Worm (Caenorhabditis elegans) whole organism, L1 larva: Measurements from ENCODE around the gene nspg-5.

Experiments
- C16A3.4 ChIP-seq: fragments of 150-350 bp; optimal IDR thresholded peaks from 2 replicates; lab custom pipeline; 2014; ENCODE audit warnings: missing biosample characterization, missing genetic modification characterization
- Y116A8C.19 ChIP-seq: sonication (generic microtip); optimal IDR thresholded peaks from 2 replicates; lab custom pipeline; 2016; ENCODE audit warnings: missing compliant biosample characterization, missing genetic modification characterization, borderline replicate concordance
- alr-1 ChIP-seq: fragments of 200-800 bp; sonication (Bioruptor generic); optimal IDR thresholded peaks from 2 replicates; lab custom pipeline; 2018; ENCODE audit warnings: borderline replicate concordance, mild to moderate bottlenecking, missing genetic modification characterization, missing compliant biosample characterization
- aly-2 ChIP-seq: fragments of 150-350 bp; optimal IDR thresholded peaks from 2 replicates; lab custom pipeline; 2014; ENCODE audit warnings: missing biosample characterization, missing genetic modification characterization
- ceh-82 ChIP-seq, 3 experiments: fragments of 150-350 bp in 1 of 3; sonication (generic microtip) in 2 of 3; optimal IDR thresholded peaks; 2 replicates each; lab custom pipeline; 2014 to 2017; ENCODE audit warnings: missing biosample characterization in 3 of 3, missing genetic modification characterization in 3 of 3
- ceh-90 ChIP-seq: sonication (generic microtip); optimal IDR thresholded peaks from 2 replicates; lab custom pipeline; 2016; ENCODE audit warnings: missing genetic modification characterization, missing compliant biosample characterization
- dpl-1 ChIP-seq, 3 experiments: fragments of 150-350 bp in 2 of 3; sonication (generic microtip) in 1 of 3; optimal IDR thresholded peaks; 2 replicates each; lab custom pipeline; 2014 to 2017; ENCODE audit warnings: missing biosample characterization in 3 of 3, missing genetic modification characterization in 3 of 3, missing genetic modification reagents in 3 of 3
- efl-1 ChIP-seq, 4 experiments: fragments of 150-350 bp; optimal IDR thresholded peaks in 3 of 4; peaks in 1 of 4; 1 replicate in 1 of 4; 2 replicates in 3 of 4; lab custom pipeline; 2014; ENCODE audit warnings: missing biosample characterization in 2 of 4, missing genetic modification characterization in 2 of 4, missing genetic modification reagents in 2 of 4
- egl-27 ChIP-seq, 2 experiments: fragments of 150-350 bp in 1 of 2; sonication (generic microtip); optimal IDR thresholded peaks; 3 replicates each; lab custom pipeline; 2017 to 2018; ENCODE audit warnings: missing biosample characterization in 2 of 2, missing genetic modification characterization in 2 of 2, missing genetic modification reagents in 2 of 2
- elt-2 ChIP-seq: sonication (generic microtip); optimal IDR thresholded peaks from 2 replicates; lab custom pipeline; 2016; ENCODE audit warnings: missing genetic modification characterization, mild to moderate bottlenecking, inconsistent platforms, missing compliant biosample characterization, missing genetic modification reagents
- elt-3 ChIP-seq, 6 experiments: fragments of 150-350 bp in 1 of 6; sonication (generic microtip); optimal IDR thresholded peaks; 2 replicates each; lab custom pipeline; 2017 to 2018; ENCODE audit warnings: missing biosample characterization in 6 of 6, missing genetic modification characterization in 6 of 6, inconsistent platforms in 1 of 6
- fkh-4 ChIP-seq: sonication (generic microtip); optimal IDR thresholded peaks from 2 replicates; lab custom pipeline; 2016; ENCODE audit warnings: missing compliant biosample characterization, missing genetic modification characterization, borderline replicate concordance
- fkh-8 ChIP-seq: sonication (generic microtip); optimal IDR thresholded peaks from 2 replicates; lab custom pipeline; 2016; ENCODE audit warnings: mild to moderate bottlenecking, missing genetic modification characterization, missing compliant biosample characterization
- grh-1 ChIP-seq: fragments of 200-800 bp; sonication (Bioruptor generic); IDR thresholded peaks from 2 replicates; pipeline ENCODE4 v1.3.6; 2022; ENCODE audit warnings: missing genetic modification reagents, missing genetic modification characterization, missing compliant biosample characterization
- hpl-2 ChIP-seq: fragments of 150-350 bp; optimal IDR thresholded peaks from 2 replicates; lab custom pipeline; 2014; ENCODE audit warnings: missing biosample characterization, missing genetic modification reagents, missing genetic modification characterization
- isw-1 ChIP-seq: fragments of 200-800 bp; sonication (Bioruptor generic); IDR thresholded peaks from 2 replicates; pipeline ENCODE4 v1.3.6; 2022; ENCODE audit warnings: missing genetic modification characterization, missing compliant biosample characterization
- lin-13 ChIP-seq: fragments of 150-350 bp; optimal IDR thresholded peaks from 2 replicates; lab custom pipeline; 2014; ENCODE audit warnings: missing biosample characterization, missing genetic modification reagents, missing genetic modification characterization
- lin-15B ChIP-seq: fragments of 150-350 bp; sonication (generic microtip); optimal IDR thresholded peaks from 3 replicates; lab custom pipeline; 2014; ENCODE audit warnings: missing biosample characterization, missing genetic modification characterization
- lin-39 ChIP-seq: fragments of 150-350 bp; optimal IDR thresholded peaks from 2 replicates; lab custom pipeline; 2014; ENCODE audit warnings: missing biosample characterization, missing genetic modification reagents, missing genetic modification characterization
- lsy-2 ChIP-seq, 2 experiments: fragments of 150-350 bp; optimal IDR thresholded peaks; 2 replicates each; lab custom pipeline; 2014; ENCODE audit warnings: missing biosample characterization in 2 of 2, missing genetic modification characterization in 2 of 2
- mab-9 ChIP-seq: fragments of 200-800 bp; sonication (Bioruptor generic); IDR thresholded peaks from 2 replicates; pipeline ENCODE4 v1.3.6; 2022; ENCODE audit warnings: missing genetic modification reagents, missing genetic modification characterization, missing compliant biosample characterization
- nhr-71 ChIP-seq: sonication (generic microtip); optimal IDR thresholded peaks from 2 replicates; lab custom pipeline; 2016; ENCODE audit warnings: mild to moderate bottlenecking, missing genetic modification characterization, moderate library complexity, missing compliant biosample characterization
- nhr-76 ChIP-seq: sonication (generic microtip); optimal IDR thresholded peaks from 2 replicates; lab custom pipeline; 2017; ENCODE audit warnings: missing biosample characterization, missing genetic modification characterization
- nhr-77 ChIP-seq: fragments of 150-350 bp; optimal IDR thresholded peaks from 2 replicates; lab custom pipeline; 2014; ENCODE audit warnings: missing biosample characterization, missing genetic modification characterization
- pag-3 ChIP-seq: sonication (generic microtip); optimal IDR thresholded peaks from 2 replicates; lab custom pipeline; 2017; ENCODE audit warnings: missing genetic modification characterization, mild to moderate bottlenecking, missing compliant biosample characterization, antibody characterized with exemption, borderline replicate concordance; ENCODE audit not compliant: insufficient read depth
- sptf-1 ChIP-seq: fragments of 150-350 bp; optimal IDR thresholded peaks from 2 replicates; lab custom pipeline; 2014; ENCODE audit warnings: missing biosample characterization, missing genetic modification characterization
- tlp-1 ChIP-seq: fragments of 150-350 bp; optimal IDR thresholded peaks from 2 replicates; lab custom pipeline; 2014; ENCODE audit warnings: missing biosample characterization, missing genetic modification characterization
- unc-130 ChIP-seq: fragments of 150-350 bp; optimal IDR thresholded peaks from 2 replicates; lab custom pipeline; 2017; ENCODE audit warnings: missing biosample characterization, missing genetic modification characterization, inconsistent platforms
- unc-30 ChIP-seq: sonication (generic microtip); optimal IDR thresholded peaks from 2 replicates; lab custom pipeline; 2017; ENCODE audit warnings: missing biosample characterization, missing genetic modification characterization
- xbp-1 ChIP-seq: sonication (generic microtip); optimal IDR thresholded peaks from 2 replicates; lab custom pipeline; 2016; ENCODE audit warnings: missing genetic modification characterization, missing compliant biosample characterization
- zag-1 ChIP-seq: fragments of 150-350 bp; optimal IDR thresholded peaks from 2 replicates; lab custom pipeline; 2014; ENCODE audit warnings: missing biosample characterization, missing genetic modification characterization
- ztf-4 ChIP-seq: fragments of 150-350 bp; optimal IDR thresholded peaks from 2 replicates; lab custom pipeline; 2014; ENCODE audit warnings: missing biosample characterization, missing genetic modification characterization

nspg-5 gene

ce11 chrX:2975421-2975820 lies 6.4 kb upstream of the nspg-5 start (continued):
- TF ChIP-seq pag-3 (tag; lab: Kevin White, UChicago) (peak; percentile 8), isw-1 (no peak), nhr-71 (tag; lab: Kevin White, UChicago) (peak; percentile 56), fkh-4 (tag; lab: Kevin White, UChicago) (no peak), egl-27 (tag; optimal IDR thresholded peaks at IDR 0.05; lab: Kevin White, UChicago) (no peak), zag-1 (no peak), dpl-1 (GFP tag; optimal IDR thresholded peaks at IDR 0.05; lab: Kevin White, UChicago) (no peak), ceh-90 (tag; lab: Kevin White, UChicago) (no peak), lin-13 (GFP tag; lab: Kevin White, UChicago) (no peak), lin-39 (tag; lab: Kevin White, UChicago) (no peak), Y116A8C.19 (no peak), ceh-82 (tag; optimal IDR thresholded peaks at IDR 0.05; lab: Kevin White, UChicago) (no peak)

- TF ChIP-seq unc-30 (tag; lab: Kevin White, UChicago) = no peak
- TF ChIP-seq ztf-4 (tag; lab: Kevin White, UChicago) = no peak
Measured at ce11 chrX:2976148-2976547, 5.7 kb upstream of the nspg-5 start, which contains the start of gene aakg-3. Gene aakg-3, plus strand, starts transcription at chrX:2976448.

- TF ChIP-seq tlp-1 = no peak
- no peak for TF ChIP-seq ceh-90 (tag; lab: Kevin White, UChicago)
- TF ChIP-seq lsy-2 (tag; optimal IDR thresholded peaks at IDR 0.05; lab: Kevin White, UChicago) = no peak
- no peak for TF ChIP-seq nhr-77 (tag; lab: Kevin White, UChicago)
- no peak for TF ChIP-seq aly-2 (tag; lab: Kevin White, UChicago)
- no peak for TF ChIP-seq nhr-76
- TF ChIP-seq elt-2 (tag; lab: Kevin White, UChicago) = no peak
- TF ChIP-seq elt-3 (tag; optimal IDR thresholded peaks at IDR 0.05; lab: Kevin White, UChicago) = no peak
Measured at ce11 chrX:2978100-2978499, 3.7 kb upstream of the nspg-5 start.

- TF ChIP-seq nhr-71 (tag; lab: Kevin White, UChicago) = peak; percentile 6
- no peak for TF ChIP-seq mab-9 (GFP tag; lab: Robert Waterston, UW)
- no peak for TF ChIP-seq alr-1 (tag; lab: Kevin White, UChicago)
- peak; percentile 92 for TF ChIP-seq fkh-8
- TF ChIP-seq efl-1 (optimal IDR thresholded peaks at IDR 0.05; lab: Kevin White, UChicago) = no peak
- TF ChIP-seq efl-1 (GFP tag; optimal IDR thresholded peaks at IDR 0.05 in 1 of 2; lab: Kevin White, UChicago) = peak in 1 of 2 experiments; percentile 45
Measured at ce11 chrX:2983996-2984395, 2.2 kb downstream of the nspg-5 start, which contains the start of gene osm-5. Gene osm-5, plus strand, starts transcription at chrX:2984263.

ce11 chrX:2990145-2990544 lies 8.3 kb downstream of the nspg-5 start:
- TF ChIP-seq aly-2 (tag; lab: Kevin White, UChicago) (no peak), unc-130 (tag; lab: Kevin White, UChicago) (no peak), hpl-2 (no peak), xbp-1 (tag; lab: Kevin White, UChicago) (no peak), sptf-1 (tag; lab: Kevin White, UChicago) (no peak)

- TF ChIP-seq fkh-8 (no peak), C16A3.4 (no peak), efl-1 (optimal IDR thresholded peaks at IDR 0.05; lab: Kevin White, UChicago) (no peak), efl-1 (GFP tag; optimal IDR thresholded peaks at IDR 0.05 in 1 of 2; lab: Kevin White, UChicago) (peak in 1 of 2 experiments; percentile 29), lin-15B (no peak), ceh-82 (tag; optimal IDR thresholded peaks at IDR 0.05; lab: Kevin White, UChicago) (peak in 1 of 3 experiments; percentile 38), sptf-1 (tag; lab: Kevin White, UChicago) (no peak), grh-1 (GFP tag; lab: Robert Waterston, UW) (no peak)
- TF ChIP-seq, all 84 proteins: peak for 2
Measured at ce11 chrX:2996318-2996717, 14.5 kb downstream of the nspg-5 start.
